Fruit fly (Drosophila melanogaster) whole organism: Measurements from ENCODE around the gene CG32369.

ENCODE experiments used
- CG8478 ChIP-seq: fragments of >200 bp; optimal IDR thresholded peaks from 2 replicates; lab custom pipeline; 2018; ENCODE audit warnings: inconsistent platforms
- Dll ChIP-seq: fragments of >200 bp; optimal IDR thresholded peaks from 2 replicates; lab custom pipeline; 2017
- EcR ChIP-seq, 2 experiments: fragments of >200 bp; optimal IDR thresholded peaks; 2 replicates each; lab custom pipeline; 2017; ENCODE audit warnings: missing biosample characterization in 2 of 2, missing genetic modification characterization in 2 of 2, missing genetic modification reagents in 2 of 2
- pan ChIP-seq: fragments of >200 bp; optimal IDR thresholded peaks from 2 replicates; lab custom pipeline; 2017
- psq ChIP-seq: fragments of >200 bp; optimal IDR thresholded peaks from 2 replicates; lab custom pipeline; 2017
- usp ChIP-seq: fragments of >200 bp; optimal IDR thresholded peaks from 2 replicates; lab custom pipeline; 2017; ENCODE audit warnings: missing biosample characterization, missing genetic modification characterization, mixed read lengths

Gene CG32369

DNA sequence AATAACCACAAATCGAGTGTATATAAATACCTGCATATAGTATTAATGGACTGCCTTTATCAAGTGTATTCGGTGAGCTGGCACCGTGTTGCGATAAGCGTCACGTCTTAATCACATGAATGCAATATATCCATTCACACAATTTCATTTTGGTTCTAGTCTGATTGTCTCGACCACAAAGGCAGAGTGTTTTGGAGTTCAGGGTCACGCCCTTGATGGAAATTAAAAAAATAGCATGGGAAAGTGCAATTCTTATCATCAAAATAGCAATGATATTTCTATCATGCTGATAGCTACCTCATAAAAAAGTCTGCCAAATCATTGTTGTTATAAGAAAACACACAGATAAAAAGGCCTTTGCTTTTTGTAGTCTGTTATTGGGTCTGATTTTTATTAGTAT lies 16.9 kb downstream of the CG32369 start:
- TF ChIP-seq usp (GFP tag; lab: Kevin White, UChicago) (no peak), pan (lab: Kevin White, UChicago) (no peak), EcR (GFP tag; optimal IDR thresholded peaks at IDR 0.05; lab: Kevin White, UChicago) (no peak), CG8478 (lab: Kevin White, UChicago) (no peak), Dll (lab: Kevin White, UChicago) (no peak), psq (lab: Kevin White, UChicago) (no peak)

dm6 chr3L:7792249-7792648 lies 17.4 kb downstream of the CG32369 start:
- TF ChIP-seq pan (lab: Kevin White, UChicago) (no peak), CG8478 (lab: Kevin White, UChicago) (no peak), EcR (GFP tag; optimal IDR thresholded peaks at IDR 0.05; lab: Kevin White, UChicago) (no peak), usp (GFP tag; lab: Kevin White, UChicago) (no peak), Dll (lab: Kevin White, UChicago) (no peak)

dm6 chr3L:7790224-7790623 lies 19.4 kb downstream of the CG32369 start:
- TF ChIP-seq Dll (lab: Kevin White, UChicago) (no peak), usp (GFP tag; lab: Kevin White, UChicago) (no peak), EcR (GFP tag; optimal IDR thresholded peaks at IDR 0.05; lab: Kevin White, UChicago) (no peak), pan (lab: Kevin White, UChicago) (no peak), CG8478 (lab: Kevin White, UChicago) (no peak), psq (lab: Kevin White, UChicago) (no peak)

DNA sequence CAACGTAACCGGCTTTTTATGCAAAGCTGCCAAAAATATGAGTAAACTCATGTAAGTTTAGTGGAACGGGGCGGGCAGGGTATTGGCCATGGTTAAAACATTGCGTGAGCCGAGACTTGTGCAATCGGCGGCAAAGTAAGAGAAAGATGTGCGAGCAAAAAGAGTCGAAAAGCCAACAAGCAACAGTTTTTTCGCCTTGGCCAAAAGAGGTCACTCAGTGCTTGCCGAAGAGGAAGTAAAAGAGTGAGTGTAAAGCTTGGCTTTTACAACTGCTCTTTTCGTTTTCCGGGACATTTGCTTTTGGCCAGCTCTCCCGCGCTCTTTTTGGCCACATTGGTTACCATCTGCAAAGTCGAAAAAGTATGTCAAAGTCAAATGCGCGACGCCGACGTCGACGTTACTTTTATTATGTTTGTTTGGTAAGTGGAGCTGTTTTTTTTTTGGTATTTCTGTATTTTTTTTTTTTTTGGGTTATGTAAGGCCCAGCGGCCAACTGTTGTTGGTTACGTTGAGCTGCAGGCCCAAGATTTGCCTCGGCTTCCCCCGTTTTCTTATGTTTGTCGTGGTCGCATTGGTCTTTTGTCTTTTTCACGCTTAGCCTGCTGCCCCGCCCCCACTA lies 21.7 kb downstream of the CG32369 start:
- TF ChIP-seq pan (lab: Kevin White, UChicago) (no peak), CG8478 (lab: Kevin White, UChicago) (no peak), usp (GFP tag; lab: Kevin White, UChicago) (no peak), Dll (lab: Kevin White, UChicago) (no peak), EcR (GFP tag; optimal IDR thresholded peaks at IDR 0.05; lab: Kevin White, UChicago) (no peak), psq (lab: Kevin White, UChicago) (no peak)

- TF ChIP-seq psq (lab: Kevin White, UChicago) (no peak), pan (lab: Kevin White, UChicago) (no peak)
These were observed 22.6 kb downstream of the CG32369 start for dm6 chr3L:7786989-7787388.

- TF ChIP-seq usp (GFP tag; lab: Kevin White, UChicago) (no peak), Dll (lab: Kevin White, UChicago) (no peak), pan (lab: Kevin White, UChicago) (no peak), CG8478 (lab: Kevin White, UChicago) (no peak), EcR (GFP tag; optimal IDR thresholded peaks at IDR 0.05; lab: Kevin White, UChicago) (no peak), psq (lab: Kevin White, UChicago) (no peak)
These were observed 23.4 kb downstream of the CG32369 start for dm6 chr3L:7786263-7786662.

dm6 chr3L:7783383-7783782 lies 26.2 kb downstream of the CG32369 start:
- TF ChIP-seq Dll (lab: Kevin White, UChicago) (no peak), CG8478 (lab: Kevin White, UChicago) (no peak), EcR (GFP tag; optimal IDR thresholded peaks at IDR 0.05; lab: Kevin White, UChicago) (no peak), pan (lab: Kevin White, UChicago) (no peak), psq (lab: Kevin White, UChicago) (no peak), usp (GFP tag; lab: Kevin White, UChicago) (no peak)

- TF ChIP-seq Dll (lab: Kevin White, UChicago), result no peak
- no peak for TF ChIP-seq pan (lab: Kevin White, UChicago)
- TF ChIP-seq usp (GFP tag; lab: Kevin White, UChicago), result no peak
- TF ChIP-seq EcR (GFP tag; optimal IDR thresholded peaks at IDR 0.05; lab: Kevin White, UChicago), result no peak
- no peak for TF ChIP-seq CG8478 (lab: Kevin White, UChicago)
- TF ChIP-seq psq (lab: Kevin White, UChicago), result no peak
These were observed 27.5 kb downstream of the CG32369 start for dm6 chr3L:7782051-7782682.

DNA sequence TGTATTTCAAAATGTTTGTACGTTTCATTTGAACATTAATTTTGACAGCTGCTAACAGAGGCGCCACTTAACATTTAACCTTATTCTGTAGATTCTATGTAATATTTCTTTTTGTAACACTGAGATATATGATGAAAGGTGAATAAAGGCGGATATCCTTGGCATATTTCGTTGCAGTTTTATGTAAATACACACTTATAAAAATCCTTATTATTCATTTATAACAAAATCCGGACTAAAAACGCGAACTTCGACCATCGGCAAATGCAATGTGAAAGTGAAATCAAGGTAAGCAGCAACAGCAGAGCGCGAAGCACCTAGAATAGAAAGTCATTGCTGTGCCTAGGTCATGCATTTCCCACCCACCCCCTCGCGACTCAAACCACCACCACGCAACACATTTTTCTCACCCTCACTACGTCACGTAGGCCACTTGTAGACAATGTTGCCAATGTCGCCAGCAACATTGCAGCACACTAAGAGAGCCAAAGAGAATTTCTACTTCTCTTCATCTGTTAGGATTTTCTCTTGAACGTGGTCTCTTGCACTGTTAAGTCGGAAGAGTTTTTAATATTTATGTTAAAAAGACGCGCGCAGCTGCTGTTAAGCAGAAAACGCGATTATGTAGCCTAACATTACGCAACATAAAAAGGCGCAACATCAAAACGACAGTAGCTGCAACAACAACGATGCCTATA lies 28.1 kb downstream of the CG32369 start:
- TF ChIP-seq pan (lab: Kevin White, UChicago) (peak; percentile 47), Dll (lab: Kevin White, UChicago) (no peak)

- TF ChIP-seq psq (lab: Kevin White, UChicago), result no peak
- TF ChIP-seq EcR (GFP tag; optimal IDR thresholded peaks at IDR 0.05; lab: Kevin White, UChicago), result no peak
- TF ChIP-seq pan (lab: Kevin White, UChicago), result no peak
- no peak for TF ChIP-seq CG8478 (lab: Kevin White, UChicago)
- TF ChIP-seq usp (GFP tag; lab: Kevin White, UChicago), result no peak
- no peak for TF ChIP-seq Dll (lab: Kevin White, UChicago)
These were observed 34.2 kb downstream of the CG32369 start, which contains the start of gene Clk for dm6 chr3L:7775365-7775905. Gene Clk, minus strand, starts transcription at chr3L:7775603.

- no peak for TF ChIP-seq psq (lab: Kevin White, UChicago)
- TF ChIP-seq usp (GFP tag; lab: Kevin White, UChicago), result no peak
- TF ChIP-seq pan (lab: Kevin White, UChicago), result no peak
- TF ChIP-seq CG8478 (lab: Kevin White, UChicago), result no peak
- TF ChIP-seq Dll (lab: Kevin White, UChicago), result no peak
- no peak for TF ChIP-seq EcR (GFP tag; optimal IDR thresholded peaks at IDR 0.05; lab: Kevin White, UChicago)
These were observed 34.9 kb downstream of the CG32369 start for dm6 chr3L:7774698-7775097.
